Fruit fly (Drosophila melanogaster): ENCODE data around the gene ppk.

DNA sequence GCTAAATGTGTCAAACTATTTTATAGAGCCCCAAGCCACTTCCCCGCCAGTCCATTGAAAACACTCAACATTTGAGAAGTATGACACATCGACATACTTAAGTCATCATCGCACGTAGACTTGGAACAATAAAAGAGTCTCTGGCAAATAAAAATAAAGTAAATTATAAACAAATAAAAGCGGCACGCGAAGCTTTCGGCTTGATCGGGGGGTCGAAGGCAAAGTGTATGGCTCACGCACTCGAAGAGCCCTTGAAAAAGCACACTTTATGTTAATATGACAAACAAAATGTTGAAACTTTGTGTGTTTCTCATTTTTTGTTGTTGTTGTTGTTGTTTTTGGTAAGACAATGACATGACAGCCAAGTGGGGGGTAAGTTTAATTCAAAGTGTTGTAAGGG lies 15.3 kb upstream of the ppk start:
- TF ChIP-seq Lpt (GFP tag; optimal IDR thresholded peaks at IDR 0.05), result no peak
- TF ChIP-seq cyc (GFP tag; optimal IDR thresholded peaks at IDR 0.05), result no peak
- no peak for TF ChIP-seq topi (GFP tag; optimal IDR thresholded peaks at IDR 0.05)
- TF ChIP-seq CG10669 (GFP tag; optimal IDR thresholded peaks at IDR 0.05), result no peak
- no peak for TF ChIP-seq CG6854 (GFP tag; optimal IDR thresholded peaks at IDR 0.05)
- TF ChIP-seq Sox15 (GFP tag; optimal IDR thresholded peaks at IDR 0.05), result no peak
- no peak for TF ChIP-seq dac (GFP tag; optimal IDR thresholded peaks at IDR 0.05)
